Worm (Caenorhabditis elegans): ENCODE data around the gene ZK637.4.
A peak's percentile ranks its signal among the peaks of the same experiment; 100 is the strongest.

Gene ZK637.4

DNA sequence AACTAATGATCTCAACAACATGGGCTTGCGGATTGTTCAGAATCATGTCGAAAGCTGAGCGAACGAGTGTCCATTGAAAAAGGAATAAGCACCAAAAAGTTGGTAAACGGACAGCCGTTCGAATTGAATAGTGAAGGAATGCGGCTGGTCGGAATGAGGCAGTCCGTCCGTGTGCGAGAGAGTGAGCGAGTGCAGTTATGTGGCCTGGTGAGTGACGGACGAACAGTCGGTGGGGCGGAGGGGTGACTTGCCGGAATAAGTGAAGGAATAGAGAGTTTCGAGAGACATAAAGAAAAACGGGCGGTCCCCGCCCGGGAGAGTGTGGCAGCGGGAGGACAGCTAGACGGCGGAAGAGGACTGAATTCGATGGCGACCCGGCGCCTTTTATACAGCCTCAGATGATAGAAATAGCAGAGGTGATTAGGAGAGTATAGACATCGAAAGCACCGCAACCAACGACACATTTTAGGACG is 28.2 kb upstream of the ZK637.4 start (continued):
- TF ChIP-seq lin-39 (tag; optimal IDR thresholded peaks at IDR 0.05) (peak; percentile 7), ets-5 (GFP tag; IDR thresholded peaks at IDR 0.05) (no peak), mef-2 (tag; optimal IDR thresholded peaks at IDR 0.05) (no peak), nhr-71 (tag; optimal IDR thresholded peaks at IDR 0.05) (peak; percentile 93), lsy-2 (tag; optimal IDR thresholded peaks at IDR 0.05) (peak; percentile 59 to 66), nhr-19 (GFP tag; conservative IDR thresholded peaks at IDR 0.05) (peak; percentile 89), unc-62 (GFP tag; optimal IDR thresholded peaks at IDR 0.05) (no peak), nhr-47 (tag; optimal IDR thresholded peaks at IDR 0.05) (peak; percentile 80), fos-1 (tag; optimal IDR thresholded peaks at IDR 0.05) (peak; percentile 57), lin-13 (GFP tag; optimal IDR thresholded peaks at IDR 0.05) (peak; percentile 69), hlh-17 (GFP tag; optimal IDR thresholded peaks at IDR 0.05; ENCODE audit: borderline replicate concordance) (no peak), C04F5.9 (tag; optimal IDR thresholded peaks at IDR 0.05) (peak; percentile 74), isw-1 (GFP tag; IDR thresholded peaks at IDR 0.05) (no peak), fkh-10 (GFP tag; optimal IDR thresholded peaks at IDR 0.05) (no peak), efl-1 (optimal IDR thresholded peaks at IDR 0.05) (peak; percentile 38 to 45), efl-1 (GFP tag; optimal IDR thresholded peaks at IDR 0.05 in 1 of 2) (peak; percentile 36 to 91), Y116A8C.19 (tag; optimal IDR thresholded peaks at IDR 0.05; ENCODE audit: borderline replicate concordance) (no peak), pax-3 (tag; optimal IDR thresholded peaks at IDR 0.05) (no peak), mep-1 (tag; optimal IDR thresholded peaks at IDR 0.05) (peak; percentile 48), fkh-8 (tag; optimal IDR thresholded peaks at IDR 0.05) (no peak), ceh-63 (GFP tag; optimal IDR thresholded peaks at IDR 0.05) (no peak), efl-3 (GFP tag; optimal IDR thresholded peaks at IDR 0.05) (no peak), zag-1 (tag; optimal IDR thresholded peaks at IDR 0.05) (no peak), ztf-11 (tag; optimal IDR thresholded peaks at IDR 0.05) (peak in 1 of 2 experiments; percentile 36), lin-14 (GFP tag; optimal IDR thresholded peaks at IDR 0.05) (peak; percentile 94), elt-2 (tag; optimal IDR thresholded peaks at IDR 0.05) (peak; percentile 41), skn-1 (tag; optimal IDR thresholded peaks at IDR 0.05) (peak; percentile 55), snu-23 (GFP tag; optimal IDR thresholded peaks at IDR 0.05) (peak; percentile 94), aha-1 (tag; optimal IDR thresholded peaks at IDR 0.05) (no peak), lin-15B (tag; optimal IDR thresholded peaks at IDR 0.05) (peak; percentile 2), blmp-1 (tag; optimal IDR thresholded peaks at IDR 0.05) (peak; percentile 29), unc-98 (GFP tag; IDR thresholded peaks at IDR 0.05) (peak; percentile 48; the same call in 1 of the 2 replicates), lir-3 (tag; optimal IDR thresholded peaks at IDR 0.05; ENCODE audit: poor library complexity) (peak; percentile 55), irx-1 (tag; optimal IDR thresholded peaks at IDR 0.05) (no peak), egl-27 (tag; optimal IDR thresholded peaks at IDR 0.05) (no peak), sox-4 (tag; optimal IDR thresholded peaks at IDR 0.05) (no peak), hlh-4 (tag; optimal IDR thresholded peaks at IDR 0.05) (no peak)

DNA sequence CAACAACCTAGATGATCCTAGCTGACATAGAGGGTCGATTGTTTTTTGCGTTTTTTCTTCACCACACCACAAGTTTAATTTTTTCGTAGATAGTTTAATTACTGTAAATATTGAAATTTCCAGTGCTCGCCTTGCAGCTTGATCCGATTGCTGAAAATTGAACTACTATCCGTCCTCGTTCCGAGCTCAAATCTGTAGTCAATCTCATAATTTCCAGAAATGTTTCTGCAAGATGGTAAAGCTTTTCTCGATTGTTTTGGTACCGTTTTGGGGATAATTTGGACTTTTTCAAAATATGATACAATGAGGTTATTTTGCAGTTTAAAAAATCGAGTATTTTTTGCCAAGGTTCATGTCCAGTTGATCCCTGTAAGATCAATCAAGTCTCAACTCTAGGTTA is 27.5 kb upstream of the ZK637.4 start:
- no peak for TF ChIP-seq efl-1 (optimal IDR thresholded peaks at IDR 0.05)
- TF ChIP-seq efl-1 (GFP tag; optimal IDR thresholded peaks at IDR 0.05 in 1 of 2) = peak in 1 of 2 experiments; percentile 63
- TF ChIP-seq swsn-7 (tag; optimal IDR thresholded peaks at IDR 0.05) = no peak

DNA sequence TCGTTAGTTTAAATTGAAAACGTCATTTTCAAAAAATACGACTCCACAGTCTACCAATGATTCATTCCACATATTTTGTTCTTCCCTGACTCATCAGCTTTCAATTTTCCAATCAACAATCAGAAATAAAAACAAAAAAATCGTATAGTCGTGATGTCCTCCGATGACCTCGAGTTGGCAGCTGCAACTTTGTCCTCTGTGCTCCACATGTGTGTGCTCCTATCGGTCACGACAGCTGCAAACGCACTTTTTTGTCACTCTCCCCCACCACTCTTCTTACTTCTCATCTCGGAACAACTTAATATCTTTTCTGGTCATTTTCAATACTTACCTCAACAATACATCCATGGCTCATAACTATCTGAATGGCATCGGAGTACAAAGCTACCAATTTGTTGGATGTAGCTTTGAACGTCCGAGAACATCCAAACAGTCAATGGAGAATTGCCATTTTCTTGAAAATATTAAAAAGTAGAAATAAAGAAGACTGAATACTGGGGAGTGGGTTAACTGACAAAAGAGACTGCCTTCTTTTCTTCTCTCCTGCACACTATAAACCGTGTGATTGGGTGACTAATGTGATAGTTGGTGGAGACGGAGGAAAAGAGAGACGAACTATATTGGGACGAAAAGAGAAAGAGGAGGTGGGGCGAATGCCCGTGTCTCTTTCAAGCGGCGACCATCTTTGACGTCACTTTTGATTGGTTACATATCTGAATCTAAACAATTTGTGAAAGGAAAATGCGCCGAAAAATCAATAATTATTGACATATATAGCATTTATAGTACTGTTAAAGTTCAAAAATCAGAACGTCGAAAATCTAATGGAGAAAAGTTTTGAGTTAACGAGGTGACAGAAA is 26.4 kb upstream of the ZK637.4 start:
- no peak for TF ChIP-seq fkh-8 (tag; optimal IDR thresholded peaks at IDR 0.05)
- TF ChIP-seq nhr-19 (GFP tag; conservative IDR thresholded peaks at IDR 0.05) = no peak
- no peak for TF ChIP-seq hlh-4 (tag; optimal IDR thresholded peaks at IDR 0.05)
- TF ChIP-seq ceh-82 (tag; optimal IDR thresholded peaks at IDR 0.05) = no peak
- TF ChIP-seq alr-1 (tag; optimal IDR thresholded peaks at IDR 0.05; ENCODE audit: borderline replicate concordance) = no peak
- TF ChIP-seq efl-3 (GFP tag; optimal IDR thresholded peaks at IDR 0.05) = no peak
- TF ChIP-seq fkh-10 (GFP tag; optimal IDR thresholded peaks at IDR 0.05) = no peak
- no peak for TF ChIP-seq sup-37 (GFP tag; optimal IDR thresholded peaks at IDR 0.05)
- peak; percentile 91 for TF ChIP-seq blmp-1 (tag; optimal IDR thresholded peaks at IDR 0.05)
- no peak for TF ChIP-seq snu-23 (GFP tag; optimal IDR thresholded peaks at IDR 0.05)
- no peak for TF ChIP-seq nhr-76 (tag; optimal IDR thresholded peaks at IDR 0.05)
- no peak for TF ChIP-seq lin-15B (tag; optimal IDR thresholded peaks at IDR 0.05)
- no peak for TF ChIP-seq nhr-84 (tag; optimal IDR thresholded peaks at IDR 0.05)
- no peak for TF ChIP-seq hpl-2 (GFP tag; optimal IDR thresholded peaks at IDR 0.05)
- TF ChIP-seq ztf-4 (tag; optimal IDR thresholded peaks at IDR 0.05) = no peak
- TF ChIP-seq Y116A8C.19 (tag; optimal IDR thresholded peaks at IDR 0.05; ENCODE audit: borderline replicate concordance) = no peak
- TF ChIP-seq hlh-17 (GFP tag; optimal IDR thresholded peaks at IDR 0.05; ENCODE audit: borderline replicate concordance) = no peak
- TF ChIP-seq mef-2 (tag; optimal IDR thresholded peaks at IDR 0.05) = no peak
- TF ChIP-seq lir-3 (tag; optimal IDR thresholded peaks at IDR 0.05; ENCODE audit: poor library complexity) = no peak
- no peak for TF ChIP-seq aly-2 (tag; optimal IDR thresholded peaks at IDR 0.05)
- TF ChIP-seq zip-4 (GFP tag; optimal IDR thresholded peaks at IDR 0.05) = no peak

All from whole organism, L1 larva.